Worm (Caenorhabditis elegans): ENCODE data around the gene C39D10.11.

The C39D10.11 gene

ce11 chrX:7900180-7900579 lies 2.9 kb upstream of the C39D10.11 start:
- TF ChIP-seq C06A6.2 (GFP tag; conservative IDR thresholded peaks at IDR 0.05) (no peak), madf-8 (GFP tag; conservative IDR thresholded peaks at IDR 0.05) (no peak), tbp1 (GFP tag; optimal IDR thresholded peaks at IDR 0.05) (no peak), egl-18 (GFP tag; IDR thresholded peaks at IDR 0.05) (no peak), chd-7 (tag; optimal IDR thresholded peaks at IDR 0.05) (no peak), Y53G8AR.9 (GFP tag; conservative IDR thresholded peaks at IDR 0.05) (no peak), rpc-1 (optimal IDR thresholded peaks at IDR 0.05) (no peak), rpc-1 (tag; optimal IDR thresholded peaks at IDR 0.05) (no peak), cebp-1 (GFP tag; IDR thresholded peaks at IDR 0.05) (no peak), cebp-1 (tag; optimal IDR thresholded peaks at IDR 0.05) (no peak), sptf-2 (GFP tag; optimal IDR thresholded peaks at IDR 0.05) (no peak)

- TF ChIP-seq nhr-80 (tag; optimal IDR thresholded peaks at IDR 0.05): peak; percentile 77
- TF ChIP-seq pbrm-1 (GFP tag; IDR thresholded peaks at IDR 0.05): no peak
Measured at ce11 chrX:7901840-7902239, 1.2 kb upstream of the C39D10.11 start.

ce11 chrX:7906430-7907014 lies 3.4 kb downstream of the C39D10.11 start, which contains the start of gene C39D10.1:
Gene C39D10.1 (plus strand): TSS chrX:7906964.
- TF ChIP-seq madf-10 (tag; optimal IDR thresholded peaks at IDR 0.05): peak; percentile 21
- TF ChIP-seq rcor-1 (GFP tag; IDR thresholded peaks at IDR 0.05): 0 out of 2 replicates have a peak, but pooled peaks have one; percentile 15
- TF ChIP-seq snpc-4 (GFP tag; optimal IDR thresholded peaks at IDR 0.05): peak; percentile 75
- peak in 1 of 4 experiments; percentile 67 for TF ChIP-seq snpc-4 (tag; optimal IDR thresholded peaks at IDR 0.05)
- TF ChIP-seq hrde-1 (tag; optimal IDR thresholded peaks at IDR 0.05; ENCODE audit: borderline replicate concordance): peak; percentile 7
- TF ChIP-seq mxl-1 (tag; optimal IDR thresholded peaks at IDR 0.05): peak; percentile 15
- TF ChIP-seq mes-4 (tag; optimal IDR thresholded peaks at IDR 0.05): peak; percentile 26
- peak; percentile 91 for TF ChIP-seq tbp1 (GFP tag; optimal IDR thresholded peaks at IDR 0.05)
- no peak for TF ChIP-seq sptf-2 (GFP tag; optimal IDR thresholded peaks at IDR 0.05)
- TF ChIP-seq rpc-1 (optimal IDR thresholded peaks at IDR 0.05): peak; percentile 81
- peak; percentile 92 for TF ChIP-seq rpc-1 (tag; optimal IDR thresholded peaks at IDR 0.05)
- peak; percentile 9 for TF ChIP-seq F22D6.2 (tag; optimal IDR thresholded peaks at IDR 0.05)
- TF ChIP-seq nfyb-1 (GFP tag; IDR thresholded peaks at IDR 0.05): 0 out of 2 replicates have a peak, but pooled peaks have one; percentile 37
- TF ChIP-seq nhr-80 (tag; optimal IDR thresholded peaks at IDR 0.05): no peak
- no peak for TF ChIP-seq ama-1 (optimal IDR thresholded peaks at IDR 0.05)
- peak in 1 of 2 experiments; percentile 87 for TF ChIP-seq ama-1 (GFP tag; optimal IDR thresholded peaks at IDR 0.05)
- TF ChIP-seq madf-6 (GFP tag; IDR thresholded peaks at IDR 0.05): 0 out of 2 replicates have a peak, but pooled peaks have one; percentile 26
- peak; percentile 31 for TF ChIP-seq F23B12.7 (tag; optimal IDR thresholded peaks at IDR 0.05; ENCODE audit: insufficient read depth)
- TF ChIP-seq ceh-91 (GFP tag; IDR thresholded peaks at IDR 0.05): no peak
- TF ChIP-seq rec-8 (tag; optimal IDR thresholded peaks at IDR 0.05): peak; percentile 9 to 13
- TF ChIP-seq ceh-40 (GFP tag; IDR thresholded peaks at IDR 0.05): 0 out of 2 replicates have a peak, but pooled peaks have one; percentile 47
- no peak for TF ChIP-seq egl-44 (GFP tag; IDR thresholded peaks at IDR 0.05)
- TF ChIP-seq him-1 (tag; optimal IDR thresholded peaks at IDR 0.05): peak; percentile 76
- TF ChIP-seq attf-6 (GFP tag; IDR thresholded peaks at IDR 0.05): peak; percentile 19; the same call in 1 of the 2 replicates
- TF ChIP-seq dox-1 (GFP tag; IDR thresholded peaks at IDR 0.05): peak; percentile 28; the same call in 1 of the 2 replicates
- peak; percentile 8 for TF ChIP-seq lin-40 (tag; optimal IDR thresholded peaks at IDR 0.05)
- TF ChIP-seq B0261.1 (tag; optimal IDR thresholded peaks at IDR 0.05): peak; percentile 78
- TF ChIP-seq ZK185.1 (tag; optimal IDR thresholded peaks at IDR 0.05; ENCODE audit: poor library complexity, severe bottlenecking): peak; percentile 58
- peak; percentile 34 for TF ChIP-seq ztf-18 (tag; optimal IDR thresholded peaks at IDR 0.05)
- TF ChIP-seq hmg-1.2 (GFP tag; IDR thresholded peaks at IDR 0.05): peak; percentile 47
- TF ChIP-seq nhr-90 (tag; optimal IDR thresholded peaks at IDR 0.05): peak; percentile 71
- no peak for TF ChIP-seq cebp-1 (GFP tag; IDR thresholded peaks at IDR 0.05)
- TF ChIP-seq cebp-1 (tag; optimal IDR thresholded peaks at IDR 0.05): no peak
- TF ChIP-seq ceh-58 (GFP tag; IDR thresholded peaks at IDR 0.05): no peak
- TF ChIP-seq F49E8.2 (tag; optimal IDR thresholded peaks at IDR 0.05; ENCODE audit: insufficient read depth): no peak
- TF ChIP-seq lin-26 (GFP tag; IDR thresholded peaks at IDR 0.05): peak; percentile 86
- peak; percentile 24; the same call in 1 of the 2 replicates for TF ChIP-seq pbrm-1 (GFP tag; IDR thresholded peaks at IDR 0.05)
- peak; percentile 12 for TF ChIP-seq snpc-1.1 (tag; optimal IDR thresholded peaks at IDR 0.05; ENCODE audit: insufficient read depth)

Data from whole organism, young adult.